Worm (Caenorhabditis elegans) whole organism, L4 larva: ENCODE results near the gene inf-1.

Experiments used
- F26F4.8 ChIP-seq: fragments of 200-800 bp; sonication (Bioruptor generic); conservative IDR thresholded peaks from 2 replicates; pipeline ENCODE4 v1.3.6; 2022; ENCODE audit warnings: missing genetic modification characterization, missing compliant biosample characterization
- T20F7.1 ChIP-seq: fragments of 200-800 bp; sonication (Bioruptor generic); optimal IDR thresholded peaks from 2 replicates; lab custom pipeline; 2018; ENCODE audit warnings: mild to moderate bottlenecking, missing genetic modification characterization, missing compliant biosample characterization
- aly-2 ChIP-seq: sonication (generic microtip); optimal IDR thresholded peaks from 2 replicates; lab custom pipeline; 2018; ENCODE audit warnings: missing biosample characterization, missing genetic modification characterization
- ama-1 ChIP-seq: fragments of 150-350 bp; optimal IDR thresholded peaks from 2 replicates; lab custom pipeline; 2014; ENCODE audit warnings: inconsistent platforms, mixed read lengths
- ceh-32 ChIP-seq: sonication (generic microtip); optimal IDR thresholded peaks from 2 replicates; lab custom pipeline; 2016; ENCODE audit warnings: mild to moderate bottlenecking, missing genetic modification characterization, missing compliant biosample characterization; ENCODE audit not compliant: poor library complexity
- daf-16 ChIP-seq, 3 experiments: sonication (generic microtip); optimal IDR thresholded peaks; 2 replicates each; lab custom pipeline; 2016 to 2017; ENCODE audit warnings: missing genetic modification characterization in 3 of 3, missing genetic modification reagents in 3 of 3, mild to moderate bottlenecking in 2 of 3, missing compliant biosample characterization in 2 of 3, missing biosample characterization in 1 of 3, moderate library complexity in 1 of 3
- daf-8 ChIP-seq: fragments of 200-800 bp; sonication (Bioruptor generic); IDR thresholded peaks from 2 replicates; pipeline ENCODE4 v1.3.6; 2022; ENCODE audit warnings: missing genetic modification characterization, missing compliant biosample characterization
- dmd-8 ChIP-seq: fragments of 200-800 bp; sonication (Bioruptor generic); IDR thresholded peaks from 2 replicates; pipeline ENCODE4 v1.3.6; 2022; ENCODE audit warnings: missing genetic modification characterization, missing compliant biosample characterization
- dpl-1 ChIP-seq: fragments of 150-350 bp; optimal IDR thresholded peaks from 2 replicates; lab custom pipeline; 2014; ENCODE audit warnings: missing biosample characterization, missing genetic modification reagents, missing genetic modification characterization
- dve-1 ChIP-seq: sonication (generic microtip); optimal IDR thresholded peaks from 2 replicates; lab custom pipeline; 2017; ENCODE audit warnings: antibody characterized with exemption, mild to moderate bottlenecking, missing genetic modification characterization, missing compliant biosample characterization; ENCODE audit not compliant: insufficient read depth
- egl-43 ChIP-seq: fragments of 200-800 bp; sonication (Bioruptor generic); IDR thresholded peaks from 2 replicates; pipeline ENCODE4 v1.3.6; 2022; ENCODE audit warnings: missing genetic modification reagents, missing genetic modification characterization, missing compliant biosample characterization
- fkh-10 ChIP-seq: fragments of 150-350 bp; optimal IDR thresholded peaks from 2 replicates; lab custom pipeline; 2014; ENCODE audit warnings: missing biosample characterization, missing genetic modification reagents, missing genetic modification characterization
- gei-8 ChIP-seq: fragments of 200-800 bp; sonication (Bioruptor generic); optimal IDR thresholded peaks from 2 replicates; lab custom pipeline; 2018; ENCODE audit warnings: mild to moderate bottlenecking, missing genetic modification characterization, missing compliant biosample characterization
- hif-1 ChIP-seq, 2 experiments: sonication (generic microtip); optimal IDR thresholded peaks; 2 replicates each; lab custom pipeline; 2016 to 2017; ENCODE audit warnings: missing compliant biosample characterization in 2 of 2, missing genetic modification characterization in 2 of 2, missing genetic modification reagents in 2 of 2, missing genotype in 2 of 2, mild to moderate bottlenecking in 1 of 2
- hlh-30 ChIP-seq: sonication (generic microtip); optimal IDR thresholded peaks from 2 replicates; lab custom pipeline; 2017; ENCODE audit warnings: antibody characterized with exemption, mild to moderate bottlenecking, missing genetic modification characterization, missing compliant biosample characterization; ENCODE audit not compliant: insufficient read depth
- lim-7 ChIP-seq: fragments of 200-800 bp; sonication (Bioruptor generic); IDR thresholded peaks from 2 replicates; pipeline ENCODE4 v1.3.6; 2022; ENCODE audit warnings: missing genetic modification characterization, missing compliant biosample characterization
- lin-1 ChIP-seq: fragments of 200-800 bp; sonication (Bioruptor generic); IDR thresholded peaks from 2 replicates; pipeline ENCODE4 v1.3.6; 2022; ENCODE audit warnings: missing genetic modification reagents, missing genetic modification characterization, missing compliant biosample characterization
- lin-15B ChIP-seq: fragments of 150-350 bp; sonication (generic microtip); optimal IDR thresholded peaks from 3 replicates; lab custom pipeline; 2014; ENCODE audit warnings: missing biosample characterization, missing genetic modification characterization
- lin-38 ChIP-seq: fragments of 200-800 bp; sonication (Bioruptor generic); IDR thresholded peaks from 2 replicates; pipeline ENCODE4 v1.3.6; 2022; ENCODE audit warnings: missing genetic modification reagents, missing genetic modification characterization, missing compliant biosample characterization
- lsy-2 ChIP-seq, 2 experiments: fragments of 150-350 bp in 1 of 2; sonication (generic microtip) in 1 of 2; optimal IDR thresholded peaks; 2 replicates each; lab custom pipeline; 2014 to 2017; ENCODE audit warnings: missing biosample characterization in 2 of 2, missing genetic modification characterization in 2 of 2
- madf-9 ChIP-seq: fragments of 200-800 bp; sonication (Bioruptor generic); conservative IDR thresholded peaks from 2 replicates; pipeline ENCODE4 v1.3.6; 2022; ENCODE audit warnings: missing genetic modification reagents, missing genetic modification characterization, missing compliant biosample characterization
- mep-1 ChIP-seq: fragments of 150-350 bp; sonication (generic microtip); optimal IDR thresholded peaks from 3 replicates; lab custom pipeline; 2014; ENCODE audit warnings: missing biosample characterization, missing genetic modification characterization
- mes-2 ChIP-seq: sonication (generic microtip); optimal IDR thresholded peaks from 2 replicates; lab custom pipeline; 2016; ENCODE audit warnings: missing genotype, mild to moderate bottlenecking, missing genetic modification characterization, missing compliant biosample characterization; ENCODE audit not compliant: poor library complexity, severe bottlenecking
- mxl-3 ChIP-seq: fragments of 200-800 bp; sonication (Bioruptor generic); optimal IDR thresholded peaks from 2 replicates; lab custom pipeline; 2018; ENCODE audit warnings: mild to moderate bottlenecking, missing genetic modification characterization, missing compliant biosample characterization
- nhr-102 ChIP-seq: sonication (generic microtip); optimal IDR thresholded peaks from 2 replicates; lab custom pipeline; 2016; ENCODE audit warnings: mild to moderate bottlenecking, missing genetic modification characterization, moderate library complexity, missing compliant biosample characterization
- nhr-48 ChIP-seq: sonication (generic microtip); optimal IDR thresholded peaks from 2 replicates; lab custom pipeline; 2016; ENCODE audit warnings: mild to moderate bottlenecking, missing genetic modification characterization, missing compliant biosample characterization
- nhr-6 ChIP-seq: fragments of 150-350 bp; optimal IDR thresholded peaks from 2 replicates; lab custom pipeline; 2014; ENCODE audit warnings: missing biosample characterization, missing genetic modification characterization
- nhr-77 ChIP-seq: fragments of 150-350 bp; optimal IDR thresholded peaks from 2 replicates; lab custom pipeline; 2014; ENCODE audit warnings: missing biosample characterization, missing genetic modification characterization
- pha-4 ChIP-seq, 2 experiments: fragments of 150-350 bp in 1 of 2; fragments of 200-800 bp in 1 of 2; sonication (Bioruptor generic) in 1 of 2; IDR thresholded peaks in 1 of 2; optimal IDR thresholded peaks in 1 of 2; 2 replicates each; pipeline versions ENCODE4 v1.3.6 to Lab custom; 2014 to 2022; ENCODE audit warnings: missing genetic modification characterization in 2 of 2, missing genetic modification reagents in 2 of 2, missing biosample characterization in 1 of 2, missing compliant biosample characterization in 1 of 2
- pqm-1 ChIP-seq: sonication (generic microtip); optimal IDR thresholded peaks from 2 replicates; lab custom pipeline; 2017; ENCODE audit warnings: missing biosample characterization, missing genetic modification characterization
- rbr-2 ChIP-seq: sonication (generic microtip); optimal IDR thresholded peaks from 2 replicates; lab custom pipeline; 2016; ENCODE audit warnings: missing genotype, missing genetic modification characterization, missing compliant biosample characterization
- snpc-1.2 ChIP-seq: fragments of 200-800 bp; sonication (Bioruptor generic); IDR thresholded peaks from 2 replicates; pipeline ENCODE4 v1.3.6; 2022; ENCODE audit warnings: missing genetic modification reagents, missing genetic modification characterization, missing compliant biosample characterization
- unc-130 ChIP-seq: sonication (generic microtip); optimal IDR thresholded peaks from 2 replicates; lab custom pipeline; 2016; ENCODE audit warnings: missing genetic modification reagents, missing genetic modification characterization, missing compliant biosample characterization
- unc-62 ChIP-seq, 3 experiments: fragments of 150-350 bp in 1 of 3; sonication (generic microtip); optimal IDR thresholded peaks in 2 of 3; peaks in 1 of 3; 1 replicate in 1 of 3; 2 replicates in 2 of 3; lab custom pipeline; 2014 to 2017; ENCODE audit warnings: missing biosample characterization in 3 of 3, missing genetic modification characterization in 3 of 3, missing genetic modification reagents in 3 of 3, missing genotype in 1 of 3
- vab-7 ChIP-seq: fragments of 200-800 bp; sonication (Bioruptor generic); IDR thresholded peaks from 2 replicates; pipeline ENCODE4 v1.3.6; 2022; ENCODE audit warnings: missing genetic modification reagents, missing genetic modification characterization, missing compliant biosample characterization
- zag-1 ChIP-seq: fragments of 150-350 bp; optimal IDR thresholded peaks from 2 replicates; lab custom pipeline; 2014; ENCODE audit warnings: missing biosample characterization, missing genetic modification characterization
- zfp-2 ChIP-seq: sonication (generic microtip); optimal IDR thresholded peaks from 2 replicates; lab custom pipeline; 2016; ENCODE audit warnings: mild to moderate bottlenecking, missing genetic modification characterization, missing compliant biosample characterization
- zip-11 ChIP-seq: fragments of 200-800 bp; sonication (Bioruptor generic); IDR thresholded peaks from 2 replicates; pipeline ENCODE4 v1.3.6; 2022; ENCODE audit warnings: missing genetic modification characterization, missing compliant biosample characterization

Gene inf-1

ce11 chrIII:6929558-6930167 lies at the start of gene inf-1:
inf-1 (plus strand) TSS chrIII:6930134.
- peak; percentile 65 for TF ChIP-seq mes-2 (tag; lab: Kevin White, UChicago)
- peak; percentile 28 for TF ChIP-seq fkh-10 (GFP tag; lab: Kevin White, UChicago)
- peak; percentile 10 for TF ChIP-seq nhr-77 (tag; lab: Kevin White, UChicago)
- no peak for TF ChIP-seq vab-7
- TF ChIP-seq F26F4.8, result no peak
- no peak for TF ChIP-seq snpc-1.2 (GFP tag; lab: Robert Waterston, UW)
- TF ChIP-seq hif-1 (tag; optimal IDR thresholded peaks at IDR 0.05; lab: Kevin White, UChicago), result peak in 1 of 2 experiments; percentile 45
- TF ChIP-seq lsy-2 (tag; optimal IDR thresholded peaks at IDR 0.05; lab: Kevin White, UChicago), result peak in 1 of 2 experiments; percentile 82
- peak; percentile 42 for TF ChIP-seq dve-1 (tag; lab: Kevin White, UChicago)
- TF ChIP-seq nhr-48, result no peak
- peak; percentile 60 for TF ChIP-seq dpl-1 (GFP tag; lab: Kevin White, UChicago)
- TF ChIP-seq T20F7.1, result peak; percentile 49
- TF ChIP-seq daf-8 (GFP tag; lab: Robert Waterston, UW), result no peak
- no peak for TF ChIP-seq ama-1 (lab: Kevin White, UChicago)
- TF ChIP-seq hlh-30 (tag; lab: Kevin White, UChicago), result peak; percentile 25
- peak; percentile 48 for TF ChIP-seq mep-1
- no peak for TF ChIP-seq madf-9 (GFP tag; lab: Robert Waterston, UW)
- no peak for TF ChIP-seq dmd-8 (GFP tag; lab: Robert Waterston, UW)
- no peak for TF ChIP-seq pha-4 (GFP tag; IDR thresholded peaks at IDR 0.05; lab: Robert Waterston, UW)
- peak; percentile 29 for TF ChIP-seq pha-4 (tag; optimal IDR thresholded peaks at IDR 0.05; lab: Kevin White, UChicago)
- TF ChIP-seq daf-16 (GFP tag; optimal IDR thresholded peaks at IDR 0.05; lab: Kevin White, UChicago), result no peak
- TF ChIP-seq daf-16 (tag; optimal IDR thresholded peaks at IDR 0.05; lab: Kevin White, UChicago), result peak; percentile 32
- peak; percentile 85 for TF ChIP-seq lin-38
- TF ChIP-seq zfp-2 (tag; lab: Kevin White, UChicago), result no peak

- TF ChIP-seq unc-130 (GFP tag; lab: Kevin White, UChicago) (no peak), zag-1 (tag; lab: Kevin White, UChicago) (no peak), gei-8 (GFP tag; lab: Kevin White, UChicago) (no peak), lsy-2 (tag; optimal IDR thresholded peaks at IDR 0.05; lab: Kevin White, UChicago) (no peak), mxl-3 (GFP tag; lab: Kevin White, UChicago) (no peak), egl-43 (GFP tag; lab: Robert Waterston, UW) (no peak), aly-2 (tag; lab: Kevin White, UChicago) (no peak), nhr-102 (tag; lab: Kevin White, UChicago) (no peak), ama-1 (lab: Kevin White, UChicago) (no peak)
Observed at ce11 chrIII:6880797-6881196, 49.1 kb upstream of the inf-1 start, which contains the start of gene K04C2.7. K04C2.7 (plus strand) TSS chrIII:6881097.

- TF ChIP-seq unc-62 (GFP tag; optimal IDR thresholded peaks at IDR 0.05 in 1 of 2; lab: Kevin White, UChicago), result peak in 1 of 2 experiments; percentile 85
- no peak for TF ChIP-seq unc-62 (tag; optimal IDR thresholded peaks at IDR 0.05; lab: Kevin White, UChicago)
- no peak for TF ChIP-seq zip-11 (GFP tag; lab: Robert Waterston, UW)
Observed at ce11 chrIII:6881745-6882144, 48.2 kb upstream of the inf-1 start.

- TF ChIP-seq zag-1 (tag; lab: Kevin White, UChicago) (no peak), lim-7 (GFP tag; lab: Robert Waterston, UW) (no peak), unc-62 (GFP tag; optimal IDR thresholded peaks at IDR 0.05 in 1 of 2; lab: Kevin White, UChicago) (peak in 1 of 2 experiments; percentile 67), unc-62 (tag; optimal IDR thresholded peaks at IDR 0.05; lab: Kevin White, UChicago) (no peak), ceh-32 (tag; lab: Kevin White, UChicago) (no peak), nhr-6 (tag; lab: Kevin White, UChicago) (no peak), pqm-1 (tag; lab: Kevin White, UChicago) (no peak), lin-1 (no peak), lin-15B (tag; lab: Kevin White, UChicago) (no peak), rbr-2 (tag; lab: Kevin White, UChicago) (no peak)
Observed at ce11 chrIII:6884203-6884602, 45.7 kb upstream of the inf-1 start, which contains the start of gene med-2. med-2 (plus strand) TSS chrIII:6884503.
